Fruit fly (Drosophila melanogaster) whole organism, embryonic: ENCODE data around the gene CG9288.

Experiments
- CG10267 ChIP-seq: fragments of 200-800 bp; sonication (Bioruptor generic); optimal IDR thresholded peaks from 2 replicates; lab custom pipeline; 2018; ENCODE audit warnings: missing biosample characterization, mild to moderate bottlenecking, missing genetic modification characterization, moderate library complexity
- CG11456 ChIP-seq: fragments of 200-800 bp; sonication (Bioruptor generic); IDR thresholded peaks from 3 replicates; pipeline ENCODE4 v1.3.6; 2022; ENCODE audit warnings: missing biosample characterization, missing genetic modification characterization
- CG12219 ChIP-seq: fragments of 200-800 bp; sonication (Bioruptor generic); optimal IDR thresholded peaks from 3 replicates; lab custom pipeline; 2018; ENCODE audit warnings: missing biosample characterization, mild to moderate bottlenecking, missing genetic modification characterization
- CG7271 ChIP-seq: fragments of 200-800 bp; sonication (Bioruptor generic); optimal IDR thresholded peaks from 2 replicates; lab custom pipeline; 2018; ENCODE audit warnings: missing biosample characterization, mild to moderate bottlenecking, missing genetic modification characterization, moderate library complexity
- CG9797 ChIP-seq: fragments of 200-800 bp; sonication (Bioruptor generic); optimal IDR thresholded peaks from 3 replicates; lab custom pipeline; 2018; ENCODE audit warnings: missing biosample characterization, mild to moderate bottlenecking, missing genetic modification characterization
- Eip74EF ChIP-seq, 2 experiments: fragments of 200-800 bp in 1 of 2; fragments of >200 bp in 1 of 2; sonication (Bioruptor generic) in 1 of 2; optimal IDR thresholded peaks; 2 replicates each; lab custom pipeline; 2017 to 2019; ENCODE audit warnings: missing biosample characterization in 2 of 2, missing genetic modification characterization in 2 of 2, mild to moderate bottlenecking in 1 of 2, moderate library complexity in 1 of 2
- Ets65A ChIP-seq: fragments of 200-800 bp; sonication (Bioruptor generic); peaks from one replicate; lab custom pipeline; 2016; ENCODE audit warnings: missing biosample characterization, missing genetic modification characterization
- Hr51 ChIP-seq, 2 experiments: fragments of 200-800 bp; sonication (Bioruptor generic); optimal IDR thresholded peaks; 2 replicates in 1 of 2; 3 replicates in 1 of 2; lab custom pipeline; 2016 to 2018; ENCODE audit warnings: missing biosample characterization in 2 of 2, missing genetic modification characterization in 2 of 2, mild to moderate bottlenecking in 1 of 2, moderate library complexity in 1 of 2
- Hr78 ChIP-seq, 2 experiments: fragments of 200-800 bp in 1 of 2; fragments of >200 bp in 1 of 2; sonication (Bioruptor generic) in 1 of 2; optimal IDR thresholded peaks; 2 replicates each; lab custom pipeline; 2017 to 2019; ENCODE audit warnings: missing biosample characterization in 2 of 2, missing genetic modification characterization in 2 of 2, mild to moderate bottlenecking in 1 of 2, moderate library complexity in 1 of 2
- Meics ChIP-seq: fragments of 200-800 bp; sonication (Bioruptor generic); optimal IDR thresholded peaks from 2 replicates; lab custom pipeline; 2017; ENCODE audit warnings: missing biosample characterization, mild to moderate bottlenecking, missing genetic modification characterization
- NC2β ChIP-seq: fragments of 200-800 bp; sonication (Bioruptor generic); optimal IDR thresholded peaks from 2 replicates; lab custom pipeline; 2016; ENCODE audit warnings: missing biosample characterization, missing genetic modification characterization
- Stat92E ChIP-seq, 3 experiments: fragments of >200 bp in 2 of 3; fragments of 200-800 bp in 1 of 3; sonication (Bioruptor generic) in 1 of 3; optimal IDR thresholded peaks; 2 replicates each; lab custom pipeline; 2017 to 2019; ENCODE audit warnings: missing biosample characterization in 3 of 3, missing genetic modification characterization in 3 of 3, mild to moderate bottlenecking in 1 of 3, moderate library complexity in 1 of 3
- Xrp1 ChIP-seq: fragments of 200-800 bp; sonication (Bioruptor generic); IDR thresholded peaks from 2 replicates; pipeline ENCODE4 v1.3.6; 2022; ENCODE audit warnings: missing biosample characterization, missing genetic modification characterization
- bsh ChIP-seq, 2 experiments: fragments of 200-800 bp; sonication (Bioruptor generic); optimal IDR thresholded peaks; 2 replicates each; lab custom pipeline; 2017 to 2018; ENCODE audit warnings: mild to moderate bottlenecking in 2 of 2, missing biosample characterization in 2 of 2, missing genetic modification characterization in 2 of 2, moderate library complexity in 1 of 2
- dmrt11E ChIP-seq: fragments of 200-800 bp; sonication (Bioruptor generic); optimal IDR thresholded peaks from 3 replicates; lab custom pipeline; 2018; ENCODE audit warnings: missing biosample characterization, mild to moderate bottlenecking, missing genetic modification characterization, moderate library complexity
- eve ChIP-seq, 2 experiments: fragments of >200 bp; optimal IDR thresholded peaks; 2 replicates each; lab custom pipeline; 2017; ENCODE audit warnings: missing biosample characterization in 2 of 2, missing genetic modification characterization in 2 of 2
- gcm2 ChIP-seq: fragments of 200-800 bp; sonication (Bioruptor generic); optimal IDR thresholded peaks from 2 replicates; lab custom pipeline; 2016; ENCODE audit warnings: missing biosample characterization, missing genetic modification characterization
- gem ChIP-seq: fragments of 200-800 bp; sonication (Bioruptor generic); optimal IDR thresholded peaks from 2 replicates; lab custom pipeline; 2019; ENCODE audit warnings: missing biosample characterization, mild to moderate bottlenecking, missing genetic modification characterization, moderate library complexity
- jing ChIP-seq: fragments of 200-800 bp; sonication (Bioruptor generic); optimal IDR thresholded peaks from 2 replicates; lab custom pipeline; 2018; ENCODE audit warnings: missing biosample characterization, mild to moderate bottlenecking, missing genetic modification characterization
- nom ChIP-seq: fragments of 200-800 bp; sonication (Bioruptor generic); optimal IDR thresholded peaks from 2 replicates; lab custom pipeline; 2017; ENCODE audit warnings: missing biosample characterization, missing genetic modification characterization, mild to moderate bottlenecking, moderate library complexity, missing genetic modification reagents
- sens ChIP-seq: fragments of 200-800 bp; sonication (Bioruptor generic); peaks from one replicate; lab custom pipeline; 2016; ENCODE audit warnings: missing biosample characterization, missing genetic modification characterization

Gene CG9288

dm6 chr3R:13820483-13820882 lies 41.1 kb downstream of the CG9288 start (continued):
- TF ChIP-seq bsh (GFP tag; optimal IDR thresholded peaks at IDR 0.05; lab: Kevin White, UChicago) (peak in 1 of 2 experiments; percentile 19), CG10267 (no peak), NC2β (no peak)

- TF ChIP-seq Hr51 (GFP tag; optimal IDR thresholded peaks at IDR 0.05; lab: Kevin White, UChicago), result peak in 1 of 2 experiments; percentile 7
- peak; percentile 27; the same call in 1 of the 2 replicates for TF ChIP-seq Xrp1 (GFP tag; lab: Robert Waterston, UW)
- peak in 1 of 2 experiments; percentile 7 for TF ChIP-seq Eip74EF (GFP tag; optimal IDR thresholded peaks at IDR 0.05; lab: Kevin White, UChicago)
- TF ChIP-seq CG12219 (GFP tag; lab: Kevin White, UChicago), result no peak
- TF ChIP-seq gem, result peak; percentile 3
- peak in 1 of 2 experiments; percentile 7 for TF ChIP-seq eve (GFP tag; optimal IDR thresholded peaks at IDR 0.05; lab: Kevin White, UChicago)
- TF ChIP-seq bsh (GFP tag; optimal IDR thresholded peaks at IDR 0.05; lab: Kevin White, UChicago), result peak in 1 of 2 experiments; percentile 9
- TF ChIP-seq sens (GFP tag; lab: Kevin White, UChicago), result peak; percentile 41
- no peak for TF ChIP-seq CG9797 (GFP tag; lab: Kevin White, UChicago)
Measured at dm6 chr3R:13822602-13823220, 43.3 kb downstream of the CG9288 start.

- TF ChIP-seq sens (GFP tag; lab: Kevin White, UChicago), result peak; percentile 57
- no peak for TF ChIP-seq CG11456
- TF ChIP-seq Stat92E (GFP tag; optimal IDR thresholded peaks at IDR 0.05; lab: Kevin White, UChicago), result no peak
- peak; percentile 26 for TF ChIP-seq Ets65A (GFP tag; lab: Kevin White, UChicago)
- TF ChIP-seq gcm2, result no peak
- TF ChIP-seq dmrt11E (tag; lab: Kevin White, UChicago), result no peak
- no peak for TF ChIP-seq Hr78 (GFP tag; optimal IDR thresholded peaks at IDR 0.05; lab: Kevin White, UChicago)
- peak; percentile 32 for TF ChIP-seq nom (GFP tag; lab: Kevin White, UChicago)
- no peak for TF ChIP-seq CG7271 (tag; lab: Kevin White, UChicago)
- peak; percentile 15 for TF ChIP-seq Meics (GFP tag; lab: Kevin White, UChicago)
- no peak for TF ChIP-seq jing (GFP tag; lab: Kevin White, UChicago)
Measured at dm6 chr3R:13827953-13828922, 48.8 kb downstream of the CG9288 start, which contains the start of gene Mst87F. Gene Mst87F, minus strand, starts transcription at chr3R:13828008.
